Worm (Caenorhabditis elegans) whole organism, late embryonic: ENCODE measurements around the gene sam-4.
A peak's percentile ranks its signal among the peaks of the same experiment; 100 is the strongest.

Experiments
- C08G9.2 ChIP-seq: sonication (generic microtip); optimal IDR thresholded peaks from 2 replicates; lab custom pipeline; 2016; ENCODE audit warnings: mild to moderate bottlenecking, missing genetic modification characterization, moderate library complexity, missing compliant biosample characterization
- C38D4.7 ChIP-seq: fragments of 200-800 bp; sonication (Bioruptor generic); optimal IDR thresholded peaks from 2 replicates; lab custom pipeline; 2018; ENCODE audit warnings: mild to moderate bottlenecking, missing genetic modification characterization, moderate library complexity, missing compliant biosample characterization
- Y22D7AL.16 ChIP-seq: sonication (generic microtip); optimal IDR thresholded peaks from 2 replicates; lab custom pipeline; 2016; ENCODE audit warnings: missing genetic modification characterization, missing compliant biosample characterization
- ahr-1 ChIP-seq: sonication (generic microtip); optimal IDR thresholded peaks from 2 replicates; lab custom pipeline; 2016; ENCODE audit warnings: missing genetic modification characterization, missing compliant biosample characterization
- ama-1 ChIP-seq: fragments of 150-350 bp; optimal IDR thresholded peaks from 2 replicates; lab custom pipeline; 2014
- ceh-18 ChIP-seq: sonication (generic microtip); optimal IDR thresholded peaks from 2 replicates; lab custom pipeline; 2016; ENCODE audit warnings: missing genetic modification characterization, missing compliant biosample characterization
- ceh-19 ChIP-seq: fragments of 200-800 bp; sonication (Bioruptor generic); optimal IDR thresholded peaks from 2 replicates; lab custom pipeline; 2018; ENCODE audit warnings: mild to moderate bottlenecking, missing genetic modification characterization, missing compliant biosample characterization
- ceh-2 ChIP-seq: sonication (generic microtip); optimal IDR thresholded peaks from 2 replicates; lab custom pipeline; 2016; ENCODE audit warnings: missing genotype, missing genetic modification characterization, missing compliant biosample characterization
- ceh-24 ChIP-seq: sonication (generic microtip); optimal IDR thresholded peaks from 2 replicates; lab custom pipeline; 2016; ENCODE audit warnings: mild to moderate bottlenecking, missing genetic modification characterization, missing compliant biosample characterization
- ceh-45 ChIP-seq: fragments of 200-800 bp; sonication (Bioruptor generic); IDR thresholded peaks from 2 replicates; pipeline ENCODE4 v1.3.6; 2022; ENCODE audit warnings: missing genetic modification reagents, missing genetic modification characterization, missing compliant biosample characterization
- ceh-48 ChIP-seq: sonication (generic microtip); optimal IDR thresholded peaks from 2 replicates; lab custom pipeline; 2016; ENCODE audit warnings: missing genetic modification characterization, inconsistent platforms, missing compliant biosample characterization
- ceh-9 ChIP-seq: sonication (generic microtip); optimal IDR thresholded peaks from 2 replicates; lab custom pipeline; 2016; ENCODE audit warnings: mild to moderate bottlenecking, missing genetic modification characterization, inconsistent platforms, missing compliant biosample characterization
- che-1 ChIP-seq: sonication (generic microtip); optimal IDR thresholded peaks from 2 replicates; lab custom pipeline; 2016; ENCODE audit warnings: mild to moderate bottlenecking, missing genetic modification characterization, missing compliant biosample characterization
- dmd-4 ChIP-seq: sonication (generic microtip); optimal IDR thresholded peaks from 2 replicates; lab custom pipeline; 2016; ENCODE audit warnings: borderline replicate concordance, missing genetic modification characterization, missing compliant biosample characterization
- dve-1 ChIP-seq: sonication (generic microtip); optimal IDR thresholded peaks from 2 replicates; lab custom pipeline; 2017; ENCODE audit warnings: antibody characterized with exemption, mild to moderate bottlenecking, missing genetic modification characterization, missing compliant biosample characterization
- elt-2 ChIP-seq: sonication (generic microtip); optimal IDR thresholded peaks from 2 replicates; lab custom pipeline; 2016; ENCODE audit warnings: missing genetic modification reagents, missing genetic modification characterization, missing compliant biosample characterization
- elt-4 ChIP-seq: sonication (generic microtip); optimal IDR thresholded peaks from 2 replicates; lab custom pipeline; 2016; ENCODE audit warnings: missing genetic modification characterization, missing compliant biosample characterization
- fax-1 ChIP-seq: sonication (generic microtip); optimal IDR thresholded peaks from 2 replicates; lab custom pipeline; 2016; ENCODE audit warnings: missing genotype, missing genetic modification characterization, missing compliant biosample characterization
- fkh-6 ChIP-seq: sonication (generic microtip); optimal IDR thresholded peaks from 2 replicates; lab custom pipeline; 2016; ENCODE audit warnings: missing genetic modification characterization, missing compliant biosample characterization
- hlh-15 ChIP-seq: sonication (generic microtip); optimal IDR thresholded peaks from 2 replicates; lab custom pipeline; 2016; ENCODE audit warnings: missing genetic modification characterization, missing compliant biosample characterization
- hlh-30 ChIP-seq: sonication (generic microtip); optimal IDR thresholded peaks from 2 replicates; lab custom pipeline; 2017; ENCODE audit warnings: antibody characterized with exemption, missing genetic modification characterization, missing compliant biosample characterization; ENCODE audit not compliant: insufficient read depth
- hlh-6 ChIP-seq: sonication (generic microtip); optimal IDR thresholded peaks from 2 replicates; lab custom pipeline; 2016; ENCODE audit warnings: missing genotype, missing genetic modification characterization, missing compliant biosample characterization
- hlh-8 ChIP-seq: sonication (generic microtip); optimal IDR thresholded peaks from 2 replicates; lab custom pipeline; 2016; ENCODE audit warnings: missing genotype, missing genetic modification characterization, missing compliant biosample characterization
- lim-6 ChIP-seq: sonication (generic microtip); optimal IDR thresholded peaks from 2 replicates; lab custom pipeline; 2016; ENCODE audit warnings: missing genetic modification characterization, missing compliant biosample characterization
- lin-11 ChIP-seq: fragments of 200-800 bp; sonication (Bioruptor generic); optimal IDR thresholded peaks from 2 replicates; lab custom pipeline; 2018; ENCODE audit warnings: mild to moderate bottlenecking, missing genetic modification characterization, missing compliant biosample characterization
- madf-2 ChIP-seq: sonication (generic microtip); optimal IDR thresholded peaks from 2 replicates; lab custom pipeline; 2017; ENCODE audit warnings: missing genetic modification characterization, missing compliant biosample characterization
- mec-3 ChIP-seq: sonication (generic microtip); optimal IDR thresholded peaks from 2 replicates; lab custom pipeline; 2016; ENCODE audit warnings: borderline replicate concordance, missing genetic modification characterization, missing compliant biosample characterization
- npax-4 ChIP-seq: sonication (generic microtip); optimal IDR thresholded peaks from 2 replicates; lab custom pipeline; 2016; ENCODE audit warnings: missing genetic modification characterization, missing compliant biosample characterization
- odd-2 ChIP-seq: sonication (generic microtip); optimal IDR thresholded peaks from 2 replicates; lab custom pipeline; 2017; ENCODE audit warnings: antibody characterized with exemption, mild to moderate bottlenecking, missing genetic modification characterization, missing compliant biosample characterization
- pag-3 ChIP-seq: sonication (generic microtip); optimal IDR thresholded peaks from 2 replicates; lab custom pipeline; 2016; ENCODE audit warnings: missing compliant biosample characterization, missing genetic modification characterization, borderline replicate concordance
- pat-9 ChIP-seq: fragments of 200-800 bp; sonication (Bioruptor generic); optimal IDR thresholded peaks from 2 replicates; lab custom pipeline; 2018; ENCODE audit warnings: mild to moderate bottlenecking, missing genetic modification characterization, moderate library complexity, missing compliant biosample characterization
- pha-2 ChIP-seq: sonication (generic microtip); optimal IDR thresholded peaks from 2 replicates; lab custom pipeline; 2017; ENCODE audit warnings: mild to moderate bottlenecking, missing genetic modification characterization, missing compliant biosample characterization
- pha-4 ChIP-seq: fragments of 150-350 bp; optimal IDR thresholded peaks from 2 replicates; lab custom pipeline; 2018; ENCODE audit warnings: missing biosample characterization, missing genetic modification reagents, missing genetic modification characterization
- pros-1 ChIP-seq: fragments of 150-350 bp; optimal IDR thresholded peaks from 2 replicates; lab custom pipeline; 2014; ENCODE audit warnings: missing biosample characterization, missing genetic modification reagents, missing genetic modification characterization
- ref-2 ChIP-seq: sonication (generic microtip); optimal IDR thresholded peaks from 2 replicates; lab custom pipeline; 2016; ENCODE audit warnings: missing genetic modification characterization, missing compliant biosample characterization
- rnt-1 ChIP-seq: sonication (generic microtip); optimal IDR thresholded peaks from 2 replicates; lab custom pipeline; 2016; ENCODE audit warnings: missing genetic modification characterization, missing compliant biosample characterization
- sdc-2 ChIP-seq: sonication (generic microtip); optimal IDR thresholded peaks from 2 replicates; lab custom pipeline; 2016; ENCODE audit warnings: missing genotype, missing genetic modification characterization, missing compliant biosample characterization
- sox-2 ChIP-seq: fragments of 200-800 bp; sonication (Bioruptor generic); IDR thresholded peaks from 2 replicates; pipeline ENCODE4 v1.3.6; 2022; ENCODE audit warnings: missing genetic modification reagents, missing genetic modification characterization, missing compliant biosample characterization
- syd-9 ChIP-seq: sonication (generic microtip); optimal IDR thresholded peaks from 2 replicates; lab custom pipeline; 2016; ENCODE audit warnings: mild to moderate bottlenecking, missing genetic modification characterization, moderate library complexity, missing compliant biosample characterization
- tbx-2 ChIP-seq: sonication (generic microtip); optimal IDR thresholded peaks from 2 replicates; lab custom pipeline; 2016; ENCODE audit warnings: missing genetic modification characterization, missing compliant biosample characterization
- ttx-3 ChIP-seq: sonication (generic microtip); optimal IDR thresholded peaks from 2 replicates; lab custom pipeline; 2016; ENCODE audit warnings: missing genetic modification reagents, missing genetic modification characterization, missing compliant biosample characterization
- unc-3 ChIP-seq, 2 experiments: fragments of 200-800 bp in 1 of 2; sonication (Bioruptor generic) in 1 of 2; sonication (generic microtip) in 1 of 2; conservative IDR thresholded peaks in 1 of 2; optimal IDR thresholded peaks in 1 of 2; 2 replicates each; pipeline versions ENCODE4 v1.3.6 to Lab custom; 2016 to 2022; ENCODE audit warnings: missing compliant biosample characterization in 2 of 2, missing genetic modification characterization in 2 of 2, missing genetic modification reagents in 1 of 2
- unc-42 ChIP-seq: sonication (generic microtip); optimal IDR thresholded peaks from 2 replicates; lab custom pipeline; 2016; ENCODE audit warnings: missing genotype, missing genetic modification characterization, missing compliant biosample characterization
- unc-86 ChIP-seq: sonication (generic microtip); optimal IDR thresholded peaks from 2 replicates; lab custom pipeline; 2016; ENCODE audit warnings: missing genetic modification characterization, missing compliant biosample characterization
- zip-5 ChIP-seq: sonication (generic microtip); optimal IDR thresholded peaks from 2 replicates; lab custom pipeline; 2016; ENCODE audit warnings: missing genetic modification characterization, missing compliant biosample characterization

Gene sam-4

DNA sequence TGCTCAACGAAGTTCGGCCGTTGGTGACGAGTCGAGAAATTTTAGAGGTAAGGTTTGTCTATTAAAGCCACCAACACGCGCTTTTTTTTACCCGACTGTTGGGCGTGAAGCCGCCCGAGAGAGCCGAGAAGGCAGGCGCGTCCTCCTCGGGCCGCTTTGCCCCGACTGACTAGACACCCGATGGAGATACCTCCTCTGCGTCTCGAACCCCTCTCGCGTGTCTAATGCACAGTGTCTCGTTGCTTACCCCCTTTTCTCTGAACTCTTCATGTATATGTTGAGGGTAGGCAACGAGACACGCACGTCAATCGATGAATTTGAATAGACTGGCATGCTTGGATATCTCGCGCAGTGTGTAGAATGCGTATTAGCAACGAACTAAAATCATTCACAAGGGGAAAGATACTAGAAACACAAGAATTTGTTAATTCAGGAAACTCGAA lies 12.7 kb upstream of the sam-4 start (continued):
- TF ChIP-seq unc-3 (GFP tag; conservative IDR thresholded peaks at IDR 0.05; lab: Robert Waterston, UW): peak; percentile 93
- no peak for TF ChIP-seq unc-3 (tag; optimal IDR thresholded peaks at IDR 0.05; lab: Kevin White, UChicago)
- peak; percentile 76 for TF ChIP-seq C08G9.2
- TF ChIP-seq hlh-6 (tag; lab: Kevin White, UChicago): peak; percentile 22
- TF ChIP-seq mec-3 (tag; lab: Kevin White, UChicago): peak; percentile 48
- peak; percentile 98 for TF ChIP-seq ama-1 (lab: Kevin White, UChicago)
- peak; percentile 74 for TF ChIP-seq ceh-48 (tag; lab: Kevin White, UChicago)
- peak; percentile 78 for TF ChIP-seq rnt-1
- peak; percentile 90 for TF ChIP-seq ceh-18 (tag; lab: Kevin White, UChicago)
- TF ChIP-seq lim-6: peak; percentile 78
- TF ChIP-seq hlh-30 (tag; lab: Kevin White, UChicago): peak; percentile 55
- TF ChIP-seq elt-4 (tag; lab: Kevin White, UChicago): no peak
- TF ChIP-seq C38D4.7 (GFP tag; lab: Kevin White, UChicago): peak; percentile 73
- TF ChIP-seq ref-2 (tag; lab: Kevin White, UChicago): peak; percentile 78
- peak; percentile 75 for TF ChIP-seq madf-2
- TF ChIP-seq fax-1 (tag; lab: Kevin White, UChicago): peak; percentile 30
- TF ChIP-seq hlh-15 (tag; lab: Kevin White, UChicago): no peak
- TF ChIP-seq sdc-2: peak; percentile 43
- peak; percentile 72 for TF ChIP-seq unc-86 (tag; lab: Kevin White, UChicago)
- TF ChIP-seq ceh-9 (tag; lab: Kevin White, UChicago): no peak
- TF ChIP-seq dmd-4 (tag; lab: Kevin White, UChicago): peak; percentile 61
- TF ChIP-seq pag-3: no peak
- TF ChIP-seq tbx-2: peak; percentile 85
- TF ChIP-seq ttx-3 (tag; lab: Kevin White, UChicago): no peak
- TF ChIP-seq odd-2 (tag; lab: Kevin White, UChicago): no peak
- TF ChIP-seq hlh-8 (tag; lab: Kevin White, UChicago): peak; percentile 64
- peak; percentile 87 for TF ChIP-seq ceh-45 (GFP tag; lab: Robert Waterston, UW)

DNA sequence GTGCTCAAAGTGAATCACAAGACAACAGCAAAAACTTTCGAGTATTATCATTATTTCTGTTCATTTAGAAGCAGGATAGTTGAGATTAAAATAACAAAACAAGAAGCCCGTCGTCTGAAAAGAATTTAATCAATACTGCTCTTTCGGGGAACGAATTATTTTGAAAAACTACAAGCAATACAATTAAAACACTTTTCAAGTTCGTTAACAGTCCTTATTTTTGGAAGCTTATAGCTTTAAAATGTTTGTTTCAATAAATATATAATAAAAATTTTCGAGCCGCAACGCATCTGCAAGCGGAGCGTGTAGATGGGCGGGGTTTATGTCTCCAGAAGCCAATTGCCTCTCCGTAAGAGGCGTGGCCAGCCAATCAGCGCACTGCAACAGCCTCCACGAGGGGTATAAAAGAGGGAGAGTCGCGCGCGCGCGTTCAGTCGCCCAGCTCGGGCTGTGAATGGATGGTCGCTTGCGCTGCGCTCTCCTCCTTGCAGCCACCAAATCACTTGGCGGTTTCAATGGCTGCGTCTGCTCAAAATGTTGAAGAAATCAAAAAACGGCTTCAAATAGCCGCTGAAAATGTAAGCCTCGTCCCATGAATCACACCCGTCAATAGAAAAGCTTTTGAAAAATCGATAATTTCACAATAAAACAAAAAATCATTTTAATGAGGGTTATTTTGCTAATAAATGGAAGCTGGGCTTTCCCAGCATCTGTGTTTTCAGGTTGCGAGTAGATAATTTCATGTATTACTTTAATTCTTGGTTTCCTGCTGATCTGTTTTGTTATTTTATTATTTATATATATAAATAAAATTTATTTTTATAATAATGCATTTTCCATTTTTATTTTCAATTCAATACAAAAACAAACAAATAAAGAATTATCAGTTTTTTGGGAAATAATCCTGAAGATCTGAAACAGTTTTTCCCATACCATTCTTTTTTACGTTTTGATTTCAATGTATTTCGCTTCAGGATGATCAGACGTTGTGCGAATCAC lies 11.9 kb upstream of the sam-4 start, which contains the start of the genes ift-43 and mdt-26:
Gene ift-43, minus strand, starts transcription at position 51 of the 999 bp plus-strand sequence.
Gene mdt-26, plus strand, starts transcription at position 446 of the 999 bp plus-strand sequence.
- no peak for TF ChIP-seq zip-5 (tag; lab: Kevin White, UChicago)
- peak; percentile 56 for TF ChIP-seq fkh-6 (tag; lab: Kevin White, UChicago)
- peak; percentile 14 for TF ChIP-seq pat-9
- no peak for TF ChIP-seq C08G9.2
- no peak for TF ChIP-seq pha-4 (tag; lab: Kevin White, UChicago)
- TF ChIP-seq pros-1: peak; percentile 55
- TF ChIP-seq lin-11 (tag; lab: Kevin White, UChicago): peak; percentile 55
- TF ChIP-seq dve-1 (tag; lab: Kevin White, UChicago): peak; percentile 27
- TF ChIP-seq ceh-45 (GFP tag; lab: Robert Waterston, UW): peak; percentile 58; the same call in 1 of the 2 replicates
- TF ChIP-seq unc-3 (GFP tag; conservative IDR thresholded peaks at IDR 0.05; lab: Robert Waterston, UW): 0 out of 2 replicates have a peak, but pooled peaks have one; percentile 28
- TF ChIP-seq unc-3 (tag; optimal IDR thresholded peaks at IDR 0.05; lab: Kevin White, UChicago): no peak
- no peak for TF ChIP-seq C38D4.7 (GFP tag; lab: Kevin White, UChicago)
- TF ChIP-seq ceh-19: peak; percentile 4
- TF ChIP-seq hlh-8 (tag; lab: Kevin White, UChicago): no peak
- peak; percentile 17 for TF ChIP-seq ceh-18 (tag; lab: Kevin White, UChicago)
- TF ChIP-seq syd-9 (tag; lab: Kevin White, UChicago): peak; percentile 18
- peak; percentile 58 for TF ChIP-seq unc-42
- no peak for TF ChIP-seq ceh-24 (tag; lab: Kevin White, UChicago)
- TF ChIP-seq npax-4 (tag; lab: Kevin White, UChicago): no peak
- TF ChIP-seq ceh-48 (tag; lab: Kevin White, UChicago): peak; percentile 51
- no peak for TF ChIP-seq odd-2 (tag; lab: Kevin White, UChicago)
- peak; percentile 17; the same call in 1 of the 2 replicates for TF ChIP-seq sox-2 (GFP tag; lab: Robert Waterston, UW)
- TF ChIP-seq Y22D7AL.16 (tag; lab: Kevin White, UChicago): no peak
- no peak for TF ChIP-seq hlh-6 (tag; lab: Kevin White, UChicago)
- TF ChIP-seq tbx-2: peak; percentile 73
- TF ChIP-seq ama-1 (lab: Kevin White, UChicago): peak; percentile 98
- TF ChIP-seq elt-2 (tag; lab: Kevin White, UChicago): peak; percentile 67
- peak; percentile 57 for TF ChIP-seq rnt-1
- no peak for TF ChIP-seq ceh-2 (tag; lab: Kevin White, UChicago)
- TF ChIP-seq che-1 (tag; lab: Kevin White, UChicago): peak; percentile 14
- peak; percentile 29 for TF ChIP-seq pha-2
- TF ChIP-seq ahr-1 (tag; lab: Kevin White, UChicago): no peak
- peak; percentile 52 for TF ChIP-seq hlh-30 (tag; lab: Kevin White, UChicago)
- no peak for TF ChIP-seq lim-6
- TF ChIP-seq madf-2: peak; percentile 55
